Worm (Caenorhabditis elegans): ENCODE results near the gene Y11D7A.3.

Y11D7A.3 gene

DNA sequence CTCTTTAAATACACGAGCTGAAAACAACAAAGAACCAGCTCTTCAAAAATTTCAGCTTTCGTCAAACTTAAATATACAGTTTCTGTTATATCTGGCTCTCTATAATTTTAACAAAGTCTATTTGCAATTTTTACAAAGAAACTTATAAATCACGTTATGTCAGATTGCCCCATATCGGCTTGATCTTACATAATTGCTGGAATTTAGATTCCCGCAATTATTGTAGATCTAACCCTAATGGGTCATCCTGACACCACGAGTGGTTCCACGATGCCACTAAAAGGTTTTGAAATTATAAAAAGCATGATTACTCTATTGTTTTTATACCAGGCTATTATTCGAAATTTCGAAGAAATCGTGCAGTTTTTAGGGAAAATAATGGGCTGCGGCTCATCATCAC is 18.2 kb downstream of the Y11D7A.3 start, which contains the start of gene Y11D7A.8:
Gene Y11D7A.8 (plus strand): TSS at position 301 of the 400 bp plus-strand sequence.
- no peak for TF ChIP-seq T07F8.4 (tag; optimal IDR thresholded peaks at IDR 0.05)
- no peak for TF ChIP-seq cebp-1 (GFP tag; IDR thresholded peaks at IDR 0.05)
- no peak for TF ChIP-seq cebp-1 (tag; optimal IDR thresholded peaks at IDR 0.05)
- TF ChIP-seq snpc-1.1 (tag; optimal IDR thresholded peaks at IDR 0.05; ENCODE audit: insufficient read depth): no peak
- no peak for TF ChIP-seq ztf-18 (tag; optimal IDR thresholded peaks at IDR 0.05)
- TF ChIP-seq lin-40 (tag; optimal IDR thresholded peaks at IDR 0.05): no peak
- TF ChIP-seq ztf-25 (GFP tag; IDR thresholded peaks at IDR 0.05): no peak
- no peak for TF ChIP-seq lsy-27 (tag; optimal IDR thresholded peaks at IDR 0.05; ENCODE audit: borderline replicate concordance, insufficient read depth)
- TF ChIP-seq F57A8.1 (GFP tag; optimal IDR thresholded peaks at IDR 0.05): no peak
- TF ChIP-seq ztf-28 (GFP tag; IDR thresholded peaks at IDR 0.05): no peak
- no peak for TF ChIP-seq ztf-3 (GFP tag; optimal IDR thresholded peaks at IDR 0.05)
- TF ChIP-seq hmg-1.2 (GFP tag; IDR thresholded peaks at IDR 0.05): no peak
- no peak for TF ChIP-seq Y53G8AR.9 (GFP tag; conservative IDR thresholded peaks at IDR 0.05)

DNA sequence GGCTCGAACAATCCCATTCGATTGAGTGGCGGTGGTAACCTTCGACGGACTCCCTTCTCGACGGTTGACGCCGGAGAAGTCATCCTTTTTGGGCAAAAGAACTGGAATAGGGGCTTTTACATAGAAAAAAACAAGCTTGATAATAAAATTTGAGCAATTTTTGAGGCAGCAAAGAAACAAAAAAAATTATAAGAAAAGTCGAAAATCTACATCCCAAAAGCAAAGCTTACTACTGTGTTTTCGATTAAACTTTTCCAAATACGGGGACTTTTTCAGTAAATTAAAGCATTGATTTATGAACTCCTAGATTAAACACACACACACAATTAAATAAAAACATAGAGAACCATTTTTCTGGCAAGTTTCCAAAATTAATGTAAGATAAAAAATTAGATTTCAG is 23.1 kb downstream of the Y11D7A.3 start, which contains the start of gene Y11D7A.9:
Gene Y11D7A.9 (minus strand): TSS at position 101 of the 400 bp plus-strand sequence.
- TF ChIP-seq K11D2.4 (GFP tag; IDR thresholded peaks at IDR 0.05) (no peak), atf-7 (tag; optimal IDR thresholded peaks at IDR 0.05) (no peak), sea-2 (GFP tag; IDR thresholded peaks at IDR 0.05) (no peak), ztf-3 (GFP tag; optimal IDR thresholded peaks at IDR 0.05) (no peak), lin-54 (GFP tag; optimal IDR thresholded peaks at IDR 0.05) (no peak), cebp-2 (GFP tag; IDR thresholded peaks at IDR 0.05) (no peak), egl-18 (GFP tag; IDR thresholded peaks at IDR 0.05) (no peak), sdz-38 (tag; optimal IDR thresholded peaks at IDR 0.05) (no peak), egrh-3 (GFP tag; IDR thresholded peaks at IDR 0.05) (no peak), nhr-80 (tag; optimal IDR thresholded peaks at IDR 0.05) (no peak), Y95B8A.8 (GFP tag; IDR thresholded peaks at IDR 0.05) (no peak), B0035.1 (tag; optimal IDR thresholded peaks at IDR 0.05) (no peak), ekl-4 (GFP tag; IDR thresholded peaks at IDR 0.05) (no peak), C17E4.6 (GFP tag; IDR thresholded peaks at IDR 0.05) (no peak), F57C9.4 (tag; optimal IDR thresholded peaks at IDR 0.05) (no peak), ztf-18 (tag; optimal IDR thresholded peaks at IDR 0.05) (no peak), let-607 (tag; optimal IDR thresholded peaks at IDR 0.05) (no peak)

DNA sequence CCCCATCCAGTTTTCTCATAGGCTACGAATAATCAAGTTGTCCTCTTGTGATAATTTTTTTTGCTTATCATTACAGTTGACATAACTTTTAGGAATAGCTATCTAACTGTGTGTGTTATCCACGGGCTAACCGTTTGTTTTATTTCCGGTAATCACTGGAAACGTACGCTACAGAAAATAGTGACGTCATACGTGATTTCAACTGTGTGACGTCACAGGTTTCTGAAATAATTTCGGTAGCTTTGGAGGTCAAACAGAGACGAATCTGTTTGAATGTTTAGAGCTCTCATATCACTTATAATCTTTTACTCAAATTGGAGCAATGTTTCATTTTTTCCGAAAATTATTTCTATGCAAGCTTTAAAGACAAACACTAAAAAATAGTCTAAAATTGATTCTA is 24.0 kb downstream of the Y11D7A.3 start:
- no peak for TF ChIP-seq egl-18 (GFP tag; IDR thresholded peaks at IDR 0.05)
- TF ChIP-seq ets-4 (GFP tag; optimal IDR thresholded peaks at IDR 0.05): no peak
- no peak for TF ChIP-seq Y53G8AR.9 (GFP tag; conservative IDR thresholded peaks at IDR 0.05)
- TF ChIP-seq nhr-80 (tag; optimal IDR thresholded peaks at IDR 0.05): no peak
- no peak for TF ChIP-seq F55B11.4 (tag; optimal IDR thresholded peaks at IDR 0.05; ENCODE audit: borderline replicate concordance, insufficient read depth)
- TF ChIP-seq akir-1 (GFP tag; optimal IDR thresholded peaks at IDR 0.05): no peak
- no peak for TF ChIP-seq zfh-2 (GFP tag; conservative IDR thresholded peaks at IDR 0.05)
- no peak for TF ChIP-seq ztf-28 (GFP tag; IDR thresholded peaks at IDR 0.05)
- TF ChIP-seq mcd-1 (GFP tag; IDR thresholded peaks at IDR 0.05): no peak
- TF ChIP-seq unc-62 (GFP tag; optimal IDR thresholded peaks at IDR 0.05): no peak
- TF ChIP-seq B0019.2 (GFP tag; conservative IDR thresholded peaks at IDR 0.05): no peak
- TF ChIP-seq rpc-1 (optimal IDR thresholded peaks at IDR 0.05): no peak
- no peak for TF ChIP-seq rpc-1 (tag; optimal IDR thresholded peaks at IDR 0.05)
- TF ChIP-seq F52B5.7 (tag; optimal IDR thresholded peaks at IDR 0.05): no peak
- TF ChIP-seq athp-1 (tag; optimal IDR thresholded peaks at IDR 0.05): no peak
- no peak for TF ChIP-seq ceh-40 (GFP tag; IDR thresholded peaks at IDR 0.05)
- TF ChIP-seq lsl-1 (GFP tag; optimal IDR thresholded peaks at IDR 0.05): no peak
- TF ChIP-seq snpc-4 (GFP tag; optimal IDR thresholded peaks at IDR 0.05): no peak
- no peak for TF ChIP-seq snpc-4 (tag; optimal IDR thresholded peaks at IDR 0.05)
- TF ChIP-seq ceh-79 (tag; optimal IDR thresholded peaks at IDR 0.05): no peak

Measured in whole organism, young adult.